Fruit fly (Drosophila melanogaster) whole organism, prepupa: ENCODE data around the gene CG33710.

ENCODE experiments used
- Blimp-1 ChIP-seq: fragments of 200-800 bp; sonication (Bioruptor generic); optimal IDR thresholded peaks from 3 replicates; lab custom pipeline; 2017; ENCODE audit warnings: missing biosample characterization, missing genetic modification characterization, mild to moderate bottlenecking, moderate library complexity, missing genetic modification reagents
- CG10631 ChIP-seq: fragments of 200-800 bp; sonication (Bioruptor generic); optimal IDR thresholded peaks from 2 replicates; lab custom pipeline; 2016; ENCODE audit warnings: missing biosample characterization, missing genetic modification characterization
- CG11294 ChIP-seq: fragments of 200-800 bp; sonication (Bioruptor generic); IDR thresholded peaks from 2 replicates; pipeline ENCODE4 v1.3.6; 2022; ENCODE audit warnings: missing biosample characterization, missing genetic modification characterization
- CG11902 ChIP-seq: fragments of 200-800 bp; sonication (Bioruptor generic); optimal IDR thresholded peaks from 3 replicates; lab custom pipeline; 2016; ENCODE audit warnings: missing biosample characterization, missing genetic modification characterization
- CG15336 ChIP-seq: fragments of 200-800 bp; sonication (Bioruptor generic); IDR thresholded peaks from 2 replicates; pipeline ENCODE4 v1.3.6; 2022; ENCODE audit warnings: missing biosample characterization, missing genetic modification characterization
- CG1621 ChIP-seq: fragments of 200-800 bp; sonication (Bioruptor generic); optimal IDR thresholded peaks from 3 replicates; lab custom pipeline; 2018; ENCODE audit warnings: missing biosample characterization, mild to moderate bottlenecking, missing genetic modification characterization
- CG3032 ChIP-seq: fragments of 200-800 bp; optimal IDR thresholded peaks from 2 replicates; lab custom pipeline; 2019; ENCODE audit warnings: missing biosample characterization, mild to moderate bottlenecking, missing genetic modification characterization, moderate library complexity
- CG31627 ChIP-seq: fragments of 200-800 bp; sonication (Bioruptor generic); optimal IDR thresholded peaks from 3 replicates; lab custom pipeline; 2016; ENCODE audit warnings: missing biosample characterization, missing genetic modification characterization
- CG32006 ChIP-seq: fragments of 200-800 bp; sonication (Bioruptor generic); optimal IDR thresholded peaks from 3 replicates; lab custom pipeline; 2017; ENCODE audit warnings: missing biosample characterization, mild to moderate bottlenecking, missing genetic modification characterization
- CG34406 ChIP-seq: fragments of 200-800 bp; sonication (Bioruptor generic); optimal IDR thresholded peaks from 3 replicates; lab custom pipeline; 2016; ENCODE audit warnings: missing biosample characterization, missing genetic modification characterization
- CG6163 ChIP-seq: fragments of 200-800 bp; sonication (Bioruptor generic); IDR thresholded peaks from 3 replicates; pipeline ENCODE4 v1.3.6; 2022; ENCODE audit warnings: missing biosample characterization, missing genetic modification characterization
- CG6792 ChIP-seq: fragments of 200-800 bp; sonication (Bioruptor generic); optimal IDR thresholded peaks from 3 replicates; lab custom pipeline; 2016; ENCODE audit warnings: missing biosample characterization, missing genetic modification characterization
- CG6808 ChIP-seq: fragments of 200-800 bp; sonication (Bioruptor generic); optimal IDR thresholded peaks from 3 replicates; lab custom pipeline; 2017; ENCODE audit warnings: missing biosample characterization, missing genetic modification characterization, mild to moderate bottlenecking, moderate library complexity, missing genetic modification reagents
- CG6854 ChIP-seq: fragments of 200-800 bp; sonication (Bioruptor generic); optimal IDR thresholded peaks from 2 replicates; lab custom pipeline; 2017; ENCODE audit warnings: missing biosample characterization, mild to moderate bottlenecking, missing genetic modification characterization
- CG8119 ChIP-seq: fragments of 200-800 bp; sonication (Bioruptor generic); IDR thresholded peaks from 3 replicates; pipeline ENCODE4 v1.3.6; 2022; ENCODE audit warnings: missing biosample characterization, missing genetic modification characterization
- CG8632 ChIP-seq: fragments of 200-800 bp; sonication (Bioruptor generic); optimal IDR thresholded peaks from 3 replicates; lab custom pipeline; 2016; ENCODE audit warnings: missing biosample characterization, missing genetic modification characterization
- Eip78C ChIP-seq: fragments of 200-800 bp; sonication (Bioruptor generic); peaks from one replicate; lab custom pipeline; 2016; ENCODE audit warnings: missing biosample characterization, missing genetic modification characterization
- Eip93F ChIP-seq: fragments of 200-800 bp; sonication (Bioruptor generic); optimal IDR thresholded peaks from 2 replicates; lab custom pipeline; 2016; ENCODE audit warnings: missing biosample characterization, mild to moderate bottlenecking, missing genetic modification characterization
- Ets21C ChIP-seq: fragments of 200-800 bp; sonication (Bioruptor generic); optimal IDR thresholded peaks from 3 replicates; lab custom pipeline; 2016; ENCODE audit warnings: missing biosample characterization, missing genetic modification characterization
- Ets96B ChIP-seq: fragments of 200-800 bp; optimal IDR thresholded peaks from 2 replicates; lab custom pipeline; 2019; ENCODE audit warnings: missing biosample characterization, mild to moderate bottlenecking, missing genetic modification characterization, moderate library complexity
- Hr38 ChIP-seq: sonication (Bioruptor generic); optimal IDR thresholded peaks from 2 replicates; lab custom pipeline; 2016; ENCODE audit warnings: missing biosample characterization, missing genetic modification characterization
- Hr39 ChIP-seq: fragments of 200-800 bp; sonication (Bioruptor generic); optimal IDR thresholded peaks from 2 replicates; lab custom pipeline; 2016; ENCODE audit warnings: missing biosample characterization, missing genetic modification characterization
- Hr4 ChIP-seq: fragments of 200-800 bp; sonication (Bioruptor generic); optimal IDR thresholded peaks from 3 replicates; lab custom pipeline; 2016; ENCODE audit warnings: missing biosample characterization, missing genetic modification characterization
- Lpt ChIP-seq: fragments of 200-800 bp; sonication (Bioruptor generic); optimal IDR thresholded peaks from 3 replicates; lab custom pipeline; 2016; ENCODE audit warnings: missing biosample characterization, missing genetic modification characterization
- Met ChIP-seq: fragments of 200-800 bp; sonication (Bioruptor generic); optimal IDR thresholded peaks from 3 replicates; lab custom pipeline; 2016; ENCODE audit warnings: missing biosample characterization, missing genetic modification characterization
- OdsH ChIP-seq: fragments of 200-800 bp; sonication (Bioruptor generic); optimal IDR thresholded peaks from 3 replicates; lab custom pipeline; 2016; ENCODE audit warnings: missing biosample characterization, missing genetic modification characterization
- Sox14 ChIP-seq: fragments of 200-800 bp; sonication (Bioruptor generic); optimal IDR thresholded peaks from 3 replicates; lab custom pipeline; 2016; ENCODE audit warnings: missing biosample characterization, missing genetic modification characterization
- Sox15 ChIP-seq: fragments of 200-800 bp; sonication (Bioruptor generic); optimal IDR thresholded peaks from 3 replicates; lab custom pipeline; 2016; ENCODE audit warnings: missing biosample characterization, missing genetic modification characterization
- achi ChIP-seq: fragments of 200-800 bp; sonication (Bioruptor generic); optimal IDR thresholded peaks from 3 replicates; lab custom pipeline; 2016; ENCODE audit warnings: missing biosample characterization, missing genetic modification characterization
- cyc ChIP-seq: fragments of 200-800 bp; sonication (Bioruptor generic); optimal IDR thresholded peaks from 3 replicates; lab custom pipeline; 2016; ENCODE audit warnings: missing biosample characterization, missing genetic modification characterization
- dsx ChIP-seq: fragments of 200-800 bp; optimal IDR thresholded peaks from 3 replicates; lab custom pipeline; 2019; ENCODE audit warnings: missing biosample characterization, mild to moderate bottlenecking, missing genetic modification characterization, moderate library complexity; ENCODE audit not compliant: poor library complexity, severe bottlenecking
- eg ChIP-seq: fragments of 200-800 bp; sonication (Bioruptor generic); IDR thresholded peaks from 3 replicates; pipeline ENCODE4 v1.3.6; 2022; ENCODE audit warnings: missing biosample characterization, missing genetic modification characterization
- esn ChIP-seq: fragments of 200-800 bp; sonication (Bioruptor generic); optimal IDR thresholded peaks from 2 replicates; lab custom pipeline; 2016; ENCODE audit warnings: missing biosample characterization, mild to moderate bottlenecking, missing genetic modification characterization, moderate library complexity
- fkh ChIP-seq: fragments of 200-800 bp; sonication (Bioruptor generic); optimal IDR thresholded peaks from 3 replicates; lab custom pipeline; 2017; ENCODE audit warnings: missing biosample characterization, mild to moderate bottlenecking, missing genetic modification characterization, moderate library complexity
- lz ChIP-seq: fragments of 200-800 bp; sonication (Bioruptor generic); optimal IDR thresholded peaks from 3 replicates; lab custom pipeline; 2016; ENCODE audit warnings: missing biosample characterization, missing genetic modification characterization
- net ChIP-seq: fragments of 200-800 bp; sonication (Bioruptor generic); optimal IDR thresholded peaks from 3 replicates; lab custom pipeline; 2016; ENCODE audit warnings: missing biosample characterization, missing genetic modification characterization
- salr ChIP-seq, 2 experiments: fragments of 200-800 bp; sonication (Bioruptor generic); optimal IDR thresholded peaks; 3 replicates each; lab custom pipeline; 2016 to 2018; ENCODE audit warnings: missing biosample characterization in 2 of 2, missing genetic modification characterization in 2 of 2, mild to moderate bottlenecking in 1 of 2
- ss ChIP-seq, 2 experiments: fragments of 200-800 bp; sonication (Bioruptor generic); optimal IDR thresholded peaks; 2 replicates in 1 of 2; 3 replicates in 1 of 2; lab custom pipeline; 2017 to 2018; ENCODE audit warnings: mild to moderate bottlenecking in 2 of 2, missing biosample characterization in 2 of 2, missing genetic modification characterization in 2 of 2, moderate library complexity in 1 of 2
- svp ChIP-seq: fragments of 200-800 bp; sonication (Bioruptor generic); peaks from one replicate; lab custom pipeline; 2016; ENCODE audit warnings: missing biosample characterization, missing genetic modification characterization
- topi ChIP-seq: fragments of 200-800 bp; sonication (Bioruptor generic); optimal IDR thresholded peaks from 3 replicates; lab custom pipeline; 2016; ENCODE audit warnings: missing biosample characterization, missing genetic modification characterization

The CG33710 gene

dm6 chr3L:19928435-19929011, 24.1 kb downstream of the CG33710 start, which contains the start of the genes CG8004 and RhoGDI (continued):
- peak; percentile 67 for TF ChIP-seq lz
- peak; percentile 67 for TF ChIP-seq achi (GFP tag; lab: Kevin White, UChicago)
- no peak for TF ChIP-seq ss (GFP tag; optimal IDR thresholded peaks at IDR 0.05; lab: Kevin White, UChicago)
- peak; percentile 31 for TF ChIP-seq Eip93F
- peak; percentile 46 for TF ChIP-seq topi (GFP tag; lab: Kevin White, UChicago)
- peak; percentile 77 for TF ChIP-seq CG31627 (GFP tag; lab: Kevin White, UChicago)
- peak; percentile 61 for TF ChIP-seq Met (GFP tag; lab: Kevin White, UChicago)
- no peak for TF ChIP-seq Lpt (GFP tag; lab: Kevin White, UChicago)
- no peak for TF ChIP-seq CG6808 (GFP tag; lab: Kevin White, UChicago)
- TF ChIP-seq fkh (GFP tag; lab: Kevin White, UChicago) = no peak
- TF ChIP-seq Sox15 (GFP tag; lab: Kevin White, UChicago) = peak; percentile 1
- TF ChIP-seq CG1621 (tag; lab: Kevin White, UChicago) = peak; percentile 7
- peak; percentile 40 for TF ChIP-seq CG32006 (GFP tag; lab: Kevin White, UChicago)
- no peak for TF ChIP-seq Ets96B (tag; lab: Kevin White, UChicago)
- TF ChIP-seq svp (GFP tag; lab: Kevin White, UChicago) = peak; percentile 87
- peak; percentile 56 for TF ChIP-seq CG10631 (GFP tag; lab: Kevin White, UChicago)

- TF ChIP-seq CG10631 (GFP tag; lab: Kevin White, UChicago) (no peak), CG15336 (peak; percentile 28; the same call in 1 of the 2 replicates), CG6854 (GFP tag; lab: Kevin White, UChicago) (peak; percentile 52), Hr4 (GFP tag; lab: Kevin White, UChicago) (no peak), esn (GFP tag; lab: Kevin White, UChicago) (no peak), Eip78C (GFP tag; lab: Kevin White, UChicago) (peak; percentile 59), ss (GFP tag; optimal IDR thresholded peaks at IDR 0.05; lab: Kevin White, UChicago) (no peak), dsx (GFP tag; lab: Kevin White, UChicago) (peak; percentile 38), topi (GFP tag; lab: Kevin White, UChicago) (no peak)
Measured at dm6 chr3L:19924771-19925304, 27.8 kb downstream of the CG33710 start, which contains the start of gene Grasp65. Gene Grasp65, plus strand, starts transcription at chr3L:19924943.

dm6 chr3L:19922833-19923745, 29.5 kb downstream of the CG33710 start, which contains the start of gene Pfdn6:
Gene Pfdn6, plus strand, starts transcription at chr3L:19923671.
- peak; percentile 78 for TF ChIP-seq cyc (GFP tag; lab: Kevin White, UChicago)
- peak; percentile 71 for TF ChIP-seq topi (GFP tag; lab: Kevin White, UChicago)
- TF ChIP-seq CG8632 (GFP tag; lab: Kevin White, UChicago) = no peak
- TF ChIP-seq Ets96B (tag; lab: Kevin White, UChicago) = peak; percentile 27
- no peak for TF ChIP-seq ss (GFP tag; optimal IDR thresholded peaks at IDR 0.05; lab: Kevin White, UChicago)
- TF ChIP-seq CG6808 (GFP tag; lab: Kevin White, UChicago) = no peak
- TF ChIP-seq CG8119 (GFP tag; lab: Robert Waterston, UW) = 0 out of 3 replicates have a peak, but pooled peaks have one; percentile 17
- TF ChIP-seq Hr39 (GFP tag; lab: Kevin White, UChicago) = peak; percentile 83
- TF ChIP-seq Sox15 (GFP tag; lab: Kevin White, UChicago) = peak; percentile 70
- no peak for TF ChIP-seq Met (GFP tag; lab: Kevin White, UChicago)
- no peak for TF ChIP-seq Hr38 (GFP tag; lab: Kevin White, UChicago)
- no peak for TF ChIP-seq OdsH (GFP tag; lab: Kevin White, UChicago)
- TF ChIP-seq CG34406 (GFP tag; lab: Kevin White, UChicago) = peak; percentile 16
- peak; percentile 74 for TF ChIP-seq eg (GFP tag; lab: Robert Waterston, UW)
- peak; percentile 62 for TF ChIP-seq CG3032
- TF ChIP-seq CG32006 (GFP tag; lab: Kevin White, UChicago) = peak; percentile 11
- peak; percentile 80 for TF ChIP-seq Sox14 (GFP tag; lab: Kevin White, UChicago)
- peak; percentile 69; the same call in 2 of the 3 replicates for TF ChIP-seq CG6163 (GFP tag; lab: Robert Waterston, UW)
- TF ChIP-seq Ets21C (GFP tag; lab: Kevin White, UChicago) = peak; percentile 74
- TF ChIP-seq CG6792 (GFP tag; lab: Kevin White, UChicago) = peak; percentile 36
- TF ChIP-seq dsx (GFP tag; lab: Kevin White, UChicago) = no peak
- peak; percentile 86 for TF ChIP-seq Eip78C (GFP tag; lab: Kevin White, UChicago)
- peak; percentile 78 for TF ChIP-seq CG31627 (GFP tag; lab: Kevin White, UChicago)
- TF ChIP-seq CG11294 (GFP tag; lab: Robert Waterston, UW) = peak; percentile 55; the same call in 1 of the 2 replicates
- TF ChIP-seq CG15336 = peak; percentile 51
- TF ChIP-seq lz = peak; percentile 73
- no peak for TF ChIP-seq net (GFP tag; lab: Kevin White, UChicago)
- TF ChIP-seq Blimp-1 (GFP tag; lab: Kevin White, UChicago) = no peak
- peak in 1 of 2 experiments; percentile 30 for TF ChIP-seq salr (GFP tag; optimal IDR thresholded peaks at IDR 0.05; lab: Kevin White, UChicago)
- peak; percentile 86 for TF ChIP-seq esn (GFP tag; lab: Kevin White, UChicago)
- TF ChIP-seq CG11902 (GFP tag; lab: Kevin White, UChicago) = peak; percentile 68
